Worm (Caenorhabditis elegans) whole organism, L3 larva: Measurements from ENCODE around the gene aakg-5.

ENCODE experiments used
- R02D3.7 ChIP-seq: fragments of 150-350 bp; optimal IDR thresholded peaks from 2 replicates; lab custom pipeline; 2014; ENCODE audit warnings: missing biosample characterization, missing genetic modification characterization
- ama-1 ChIP-seq: fragments of 150-350 bp; optimal IDR thresholded peaks from 2 replicates; lab custom pipeline; 2018
- elt-1 ChIP-seq: fragments of 150-350 bp; optimal IDR thresholded peaks from 2 replicates; lab custom pipeline; 2014; ENCODE audit warnings: missing biosample characterization, missing genetic modification characterization
- fkh-10 ChIP-seq: sonication (generic microtip); optimal IDR thresholded peaks from 2 replicates; lab custom pipeline; 2017; ENCODE audit warnings: missing biosample characterization, missing genetic modification reagents, missing genetic modification characterization
- nhr-76 ChIP-seq: fragments of 150-350 bp; sonication (generic microtip); optimal IDR thresholded peaks from 5 replicates; lab custom pipeline; 2014; ENCODE audit warnings: missing biosample characterization, missing genetic modification characterization
- nhr-77 ChIP-seq: fragments of 150-350 bp; optimal IDR thresholded peaks from 2 replicates; lab custom pipeline; 2014; ENCODE audit warnings: missing biosample characterization, missing genetic modification characterization
- ztf-4 ChIP-seq: fragments of 150-350 bp; optimal IDR thresholded peaks from 2 replicates; lab custom pipeline; 2014; ENCODE audit warnings: missing biosample characterization, missing genetic modification characterization

DNA sequence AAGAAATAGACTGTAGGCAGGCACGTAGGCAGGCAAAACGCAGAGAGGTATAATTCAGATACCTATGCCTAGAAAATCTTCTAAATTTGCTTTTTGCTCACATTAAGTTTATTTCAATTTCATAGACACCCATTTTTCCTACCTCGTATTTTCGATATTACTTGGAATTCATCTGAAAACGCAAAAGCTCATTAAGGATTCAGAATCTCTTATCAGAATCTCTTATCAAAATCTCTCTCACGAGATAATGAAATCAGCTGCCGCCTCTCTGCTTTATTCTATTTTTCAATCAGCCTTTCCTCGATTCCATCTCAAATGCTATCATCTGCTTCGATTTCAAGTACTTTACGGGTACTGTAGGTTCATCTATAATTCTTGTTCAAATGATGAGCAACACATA, 23.1 kb downstream of the aakg-5 start:
- TF ChIP-seq elt-1 = no peak
- no peak for TF ChIP-seq fkh-10 (GFP tag; lab: Kevin White, UChicago)
- no peak for TF ChIP-seq ama-1
- no peak for TF ChIP-seq nhr-77 (tag; lab: Kevin White, UChicago)
- no peak for TF ChIP-seq nhr-76 (tag; lab: Kevin White, UChicago)
- TF ChIP-seq R02D3.7 = no peak
- no peak for TF ChIP-seq ztf-4 (tag; lab: Kevin White, UChicago)
